Fruit fly (Drosophila melanogaster) whole organism, wandering third instar larva: Measurements from ENCODE around the gene Taf9.

Experiments
- Abd-B ChIP-seq: fragments of >200 bp; optimal IDR thresholded peaks from 2 replicates; lab custom pipeline; 2017; ENCODE audit warnings: missing biosample characterization, missing genetic modification characterization
- CG32264 ChIP-seq: fragments of 200-800 bp; sonication (Bioruptor generic); optimal IDR thresholded peaks from 2 replicates; lab custom pipeline; 2016; ENCODE audit warnings: missing biosample characterization, missing genetic modification characterization
- CG9705 ChIP-seq: fragments of 200-800 bp; sonication (Bioruptor generic); optimal IDR thresholded peaks from 2 replicates; lab custom pipeline; 2018; ENCODE audit warnings: missing biosample characterization, mild to moderate bottlenecking, missing genetic modification characterization
- CrebA ChIP-seq: fragments of 200-800 bp; sonication (Bioruptor generic); optimal IDR thresholded peaks from 2 replicates; lab custom pipeline; 2016; ENCODE audit warnings: missing biosample characterization, mild to moderate bottlenecking, missing genetic modification characterization, borderline replicate concordance
- Dif ChIP-seq: fragments of 200-275, 200-300 bp; sonication (Bioruptor generic); optimal IDR thresholded peaks from 2 replicates; lab custom pipeline; 2018; ENCODE audit warnings: missing biosample characterization, missing genetic modification characterization; ENCODE audit not compliant: partially characterized antibody
- GATAd ChIP-seq: sonication (Bioruptor generic); optimal IDR thresholded peaks from 2 replicates; lab custom pipeline; 2016; ENCODE audit warnings: missing biosample characterization, missing genetic modification characterization
- HLH106 ChIP-seq: fragments of 200-800 bp; optimal IDR thresholded peaks from 3 replicates; lab custom pipeline; 2019; ENCODE audit warnings: missing biosample characterization, mild to moderate bottlenecking, missing genetic modification characterization, moderate library complexity
- Hnf4 ChIP-seq: fragments of 200-800 bp; sonication (Bioruptor generic); optimal IDR thresholded peaks from 2 replicates; lab custom pipeline; 2016; ENCODE audit warnings: missing biosample characterization, mild to moderate bottlenecking, missing genetic modification characterization
- Hr83 ChIP-seq: fragments of 200-300 bp; sonication (Bioruptor generic); optimal IDR thresholded peaks from 2 replicates; lab custom pipeline; 2016; ENCODE audit warnings: missing biosample characterization, mild to moderate bottlenecking, missing genetic modification characterization, moderate library complexity; ENCODE audit not compliant: poor library complexity, severe bottlenecking
- Jra ChIP-seq: sonication (Bioruptor generic); optimal IDR thresholded peaks from 2 replicates; lab custom pipeline; 2016; ENCODE audit warnings: missing biosample characterization, missing genetic modification characterization
- Myc ChIP-seq: fragments of >200 bp; optimal IDR thresholded peaks from 2 replicates; lab custom pipeline; 2017
- N ChIP-seq: fragments of >200 bp; optimal IDR thresholded peaks from 2 replicates; lab custom pipeline; 2018; ENCODE audit warnings: missing biosample characterization, missing external identifiers, missing genetic modification characterization
- OdsH ChIP-seq: fragments of 200-800 bp; sonication (Bioruptor generic); optimal IDR thresholded peaks from 2 replicates; lab custom pipeline; 2016; ENCODE audit warnings: missing biosample characterization, mild to moderate bottlenecking, missing genetic modification characterization
- Rel ChIP-seq, 2 experiments: fragments of 200-800 bp; sonication (Bioruptor generic) in 1 of 2; optimal IDR thresholded peaks; 2 replicates in 1 of 2; 3 replicates in 1 of 2; lab custom pipeline; 2016 to 2019; ENCODE audit warnings: mild to moderate bottlenecking in 2 of 2, missing biosample characterization in 2 of 2, missing genetic modification characterization in 2 of 2, moderate library complexity in 1 of 2
- Sp1 ChIP-seq: fragments of 200-800 bp; sonication (Bioruptor generic); optimal IDR thresholded peaks from 3 replicates; lab custom pipeline; 2019; ENCODE audit warnings: missing biosample characterization, mild to moderate bottlenecking, missing genetic modification characterization, moderate library complexity
- Vsx2 ChIP-seq: fragments of 200-300, 225-300 bp; sonication (Bioruptor generic); optimal IDR thresholded peaks from 2 replicates; lab custom pipeline; 2018; ENCODE audit warnings: missing biosample characterization, missing genetic modification characterization; ENCODE audit not compliant: partially characterized antibody
- br ChIP-seq: fragments of 200-800 bp; sonication (Bioruptor generic); optimal IDR thresholded peaks from 2 replicates; lab custom pipeline; 2016; ENCODE audit warnings: missing biosample characterization, missing genetic modification characterization
- dl ChIP-seq, 2 experiments: fragments of 175-275, 200-275 bp in 1 of 2; fragments of 200-275 bp in 1 of 2; sonication (Bioruptor generic); optimal IDR thresholded peaks; lab custom pipeline; 2018; ENCODE audit warnings: mild to moderate bottlenecking in 2 of 2, missing biosample characterization in 2 of 2, missing genetic modification characterization in 2 of 2, moderate library complexity in 2 of 2; ENCODE audit not compliant: partially characterized antibody in 2 of 2, insufficient read depth in 1 of 2
- dmrt93B ChIP-seq: fragments of 200-800 bp; sonication (Bioruptor generic); optimal IDR thresholded peaks from 2 replicates; lab custom pipeline; 2018; ENCODE audit warnings: missing biosample characterization, mild to moderate bottlenecking, missing genetic modification characterization
- dsf ChIP-seq: sonication (Bioruptor generic); optimal IDR thresholded peaks from 2 replicates; lab custom pipeline; 2016; ENCODE audit warnings: missing biosample characterization, missing genetic modification characterization, borderline replicate concordance
- ey ChIP-seq: fragments of 200-800 bp; sonication (Bioruptor generic); optimal IDR thresholded peaks from 2 replicates; lab custom pipeline; 2016; ENCODE audit warnings: missing biosample characterization, missing genetic modification characterization
- foxo ChIP-seq, 2 experiments: fragments of 200-800 bp; sonication (Bioruptor generic); optimal IDR thresholded peaks; 2 replicates in 1 of 2; 3 replicates in 1 of 2; lab custom pipeline; 2016 to 2017; ENCODE audit warnings: missing biosample characterization in 2 of 2, missing genetic modification characterization in 2 of 2
- fru ChIP-seq: fragments of 200-800 bp; sonication (Bioruptor generic); optimal IDR thresholded peaks from 3 replicates; lab custom pipeline; 2016; ENCODE audit warnings: missing biosample characterization, mild to moderate bottlenecking, missing genetic modification characterization
- h ChIP-seq: fragments of 200-800 bp; sonication (Bioruptor generic); optimal IDR thresholded peaks from 3 replicates; lab custom pipeline; 2016; ENCODE audit warnings: missing biosample characterization, mild to moderate bottlenecking, missing genetic modification characterization
- jim ChIP-seq: fragments of 175-275, 200-325 bp; sonication (Bioruptor generic); optimal IDR thresholded peaks from 2 replicates; lab custom pipeline; 2016; ENCODE audit warnings: missing biosample characterization, mild to moderate bottlenecking, missing genetic modification characterization
- lola ChIP-seq: fragments of >200 bp; optimal IDR thresholded peaks from 2 replicates; lab custom pipeline; 2017; ENCODE audit warnings: missing biosample characterization, missing genetic modification characterization
- pan ChIP-seq: fragments of >200 bp; optimal IDR thresholded peaks from 2 replicates; lab custom pipeline; 2017
- psq ChIP-seq: fragments of 200-800 bp; sonication (Bioruptor generic); optimal IDR thresholded peaks from 3 replicates; lab custom pipeline; 2017; ENCODE audit warnings: missing biosample characterization, mild to moderate bottlenecking, missing genetic modification characterization, moderate library complexity
- rgr ChIP-seq: fragments of 200-800 bp; sonication (Bioruptor generic); optimal IDR thresholded peaks from 3 replicates; lab custom pipeline; 2016; ENCODE audit warnings: missing biosample characterization, mild to moderate bottlenecking, missing genetic modification characterization
- sage ChIP-seq: fragments of 200-800 bp; sonication (Bioruptor generic); optimal IDR thresholded peaks from 2 replicates; lab custom pipeline; 2016; ENCODE audit warnings: missing biosample characterization, mild to moderate bottlenecking, missing genetic modification characterization
- sv ChIP-seq: fragments of 200-800 bp; sonication (Bioruptor generic); optimal IDR thresholded peaks from 3 replicates; lab custom pipeline; 2016; ENCODE audit warnings: missing biosample characterization, missing genetic modification characterization
- tai ChIP-seq: sonication (Bioruptor generic); optimal IDR thresholded peaks from 2 replicates; lab custom pipeline; 2016; ENCODE audit warnings: missing biosample characterization, missing genetic modification characterization
- usp ChIP-seq: fragments of >200 bp; optimal IDR thresholded peaks from 2 replicates; lab custom pipeline; 2017; ENCODE audit warnings: missing biosample characterization, missing genetic modification characterization
- woc ChIP-seq: sonication (Bioruptor generic); optimal IDR thresholded peaks from 2 replicates; lab custom pipeline; 2016; ENCODE audit warnings: missing biosample characterization, mild to moderate bottlenecking, missing genetic modification characterization

The Taf9 gene

dm6 chrX:17830644-17831043 lies 11.3 kb upstream of the Taf9 start, which contains the start of gene CG6398:
Gene CG6398 (plus strand): TSS chrX:17830828.
- TF ChIP-seq woc (peak; percentile 30), fru (GFP tag; lab: Kevin White, UChicago) (no peak), Hr83 (GFP tag; lab: Kevin White, UChicago) (peak; percentile 3), Hnf4 (GFP tag; lab: Kevin White, UChicago) (peak; percentile 26), h (GFP tag; lab: Kevin White, UChicago) (no peak), rgr (peak; percentile 25), dl (GFP tag; optimal IDR thresholded peaks at IDR 0.05; lab: Kevin White, UChicago; ENCODE audit: insufficient read depth in 1 of 2, partially characterized antibody in 2 of 2) (peak in 1 of 2 experiments; percentile 21), GATAd (GFP tag; lab: Kevin White, UChicago) (no peak), Vsx2 (GFP tag; lab: Kevin White, UChicago) (peak; percentile 72), HLH106 (no peak), OdsH (GFP tag; lab: Kevin White, UChicago) (no peak), CG32264 (no peak), dsf (GFP tag; lab: Kevin White, UChicago) (no peak), psq (GFP tag; lab: Kevin White, UChicago) (peak; percentile 51), Rel (GFP tag; optimal IDR thresholded peaks at IDR 0.05; lab: Kevin White, UChicago) (no peak), Rel (tag; optimal IDR thresholded peaks at IDR 0.05; lab: Kevin White, UChicago) (no peak), Dif (peak; percentile 22), br (GFP tag; lab: Kevin White, UChicago) (no peak)

- TF ChIP-seq psq (GFP tag; lab: Kevin White, UChicago) (peak; percentile 97), fru (GFP tag; lab: Kevin White, UChicago) (peak; percentile 52), OdsH (GFP tag; lab: Kevin White, UChicago) (no peak), woc (peak; percentile 43)
These were observed 9.6 kb upstream of the Taf9 start for dm6 chrX:17832163-17833014.

- TF ChIP-seq ey (GFP tag; lab: Kevin White, UChicago), result no peak
- TF ChIP-seq Rel (GFP tag; optimal IDR thresholded peaks at IDR 0.05; lab: Kevin White, UChicago), result no peak
- TF ChIP-seq Rel (tag; optimal IDR thresholded peaks at IDR 0.05; lab: Kevin White, UChicago), result no peak
- TF ChIP-seq Dif, result peak; percentile 50
- TF ChIP-seq dl (GFP tag; optimal IDR thresholded peaks at IDR 0.05; lab: Kevin White, UChicago; ENCODE audit: insufficient read depth in 1 of 2, partially characterized antibody in 2 of 2), result peak; percentile 24 to 40
- TF ChIP-seq CG32264, result no peak
- TF ChIP-seq Vsx2 (GFP tag; lab: Kevin White, UChicago), result peak; percentile 70
- TF ChIP-seq psq (GFP tag; lab: Kevin White, UChicago), result peak; percentile 73
These were observed 8.0 kb upstream of the Taf9 start for dm6 chrX:17833986-17834385.

- TF ChIP-seq GATAd (GFP tag; lab: Kevin White, UChicago), result no peak
These were observed 7.2 kb upstream of the Taf9 start for dm6 chrX:17834754-17835153.

- TF ChIP-seq Myc (no peak), Hnf4 (GFP tag; lab: Kevin White, UChicago) (no peak), CG9705 (GFP tag; lab: Kevin White, UChicago) (no peak), sv (no peak), ey (GFP tag; lab: Kevin White, UChicago) (no peak)
- TF ChIP-seq, all 38 proteins: peak for 0
These were observed 5.5 kb upstream of the Taf9 start for dm6 chrX:17836420-17836932.

dm6 chrX:17844623-17845022 lies 2.7 kb downstream of the Taf9 start, which contains the start of the genes CG8142 and Ucp4A:
Gene CG8142 (minus strand): TSS chrX:17844704.
Gene Ucp4A (plus strand): TSS chrX:17844949.
- TF ChIP-seq tai, result no peak
- no peak for TF ChIP-seq Abd-B (GFP tag; lab: Kevin White, UChicago)
- peak; percentile 91 for TF ChIP-seq Sp1 (GFP tag; lab: Kevin White, UChicago)
- peak in 1 of 2 experiments; percentile 93 for TF ChIP-seq foxo (GFP tag; optimal IDR thresholded peaks at IDR 0.05; lab: Kevin White, UChicago)
- TF ChIP-seq N (GFP tag; lab: Kevin White, UChicago), result no peak
- TF ChIP-seq CrebA (GFP tag; lab: Kevin White, UChicago), result no peak
- TF ChIP-seq h (GFP tag; lab: Kevin White, UChicago), result peak; percentile 91
- peak; percentile 30 for TF ChIP-seq Rel (GFP tag; optimal IDR thresholded peaks at IDR 0.05; lab: Kevin White, UChicago)
- TF ChIP-seq Rel (tag; optimal IDR thresholded peaks at IDR 0.05; lab: Kevin White, UChicago), result peak; percentile 75
- no peak for TF ChIP-seq woc
- no peak for TF ChIP-seq usp (GFP tag; lab: Kevin White, UChicago)
- TF ChIP-seq rgr, result peak; percentile 90
- peak; percentile 7 for TF ChIP-seq Jra (GFP tag; lab: Kevin White, UChicago)
- no peak for TF ChIP-seq lola (GFP tag; lab: Kevin White, UChicago)
- peak; percentile 92 for TF ChIP-seq dmrt93B
- peak; percentile 89 for TF ChIP-seq sv
- peak; percentile 83 for TF ChIP-seq psq (GFP tag; lab: Kevin White, UChicago)
- TF ChIP-seq jim, result no peak
- TF ChIP-seq dsf (GFP tag; lab: Kevin White, UChicago), result peak; percentile 31
- no peak for TF ChIP-seq pan (lab: Kevin White, UChicago)
- TF ChIP-seq sage, result no peak
- peak; percentile 82 for TF ChIP-seq fru (GFP tag; lab: Kevin White, UChicago)
- peak; percentile 92 for TF ChIP-seq CG9705 (GFP tag; lab: Kevin White, UChicago)
- TF ChIP-seq dl (GFP tag; optimal IDR thresholded peaks at IDR 0.05; lab: Kevin White, UChicago; ENCODE audit: insufficient read depth in 1 of 2, partially characterized antibody in 2 of 2), result no peak
